Worm (Caenorhabditis elegans): Measurements from ENCODE around the gene C14C11.7.

- TF ChIP-seq ceh-16 (tag; optimal IDR thresholded peaks at IDR 0.05) (no peak), mdl-1 (tag; optimal IDR thresholded peaks at IDR 0.05) (no peak), nhr-237 (tag; optimal IDR thresholded peaks at IDR 0.05) (no peak), aly-2 (tag; optimal IDR thresholded peaks at IDR 0.05) (no peak), ztf-11 (tag; optimal IDR thresholded peaks at IDR 0.05) (no peak), unc-62 (GFP tag; optimal IDR thresholded peaks at IDR 0.05) (no peak), alr-1 (tag; optimal IDR thresholded peaks at IDR 0.05) (no peak)
Measured at ce11 chrV:5677947-5678346, 12.1 kb upstream of the C14C11.7 start.

Data from whole organism, L2 larva.